Worm (Caenorhabditis elegans): Measurements from ENCODE around the gene mltn-7.

DNA sequence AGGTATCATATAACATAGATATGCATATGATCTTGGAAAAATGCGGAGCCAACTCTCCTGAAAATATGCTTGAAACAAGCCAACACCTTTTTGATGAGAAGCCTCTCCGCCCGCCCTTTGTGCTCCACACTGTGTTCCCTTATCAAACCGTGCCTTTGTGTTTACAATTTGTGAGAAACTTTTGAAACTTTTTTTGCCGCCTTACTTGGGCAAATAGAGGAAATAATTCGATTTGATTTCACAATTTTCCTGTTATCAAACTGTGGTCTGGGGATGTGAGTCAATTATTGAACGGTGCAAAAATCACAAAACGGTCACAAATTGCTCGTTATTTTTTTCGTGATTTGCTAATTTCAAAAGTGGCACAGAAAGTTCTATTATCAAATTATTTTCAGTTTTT lies 37.5 kb upstream of the mltn-7 start:
- no peak for TF ChIP-seq snpc-4 (tag; optimal IDR thresholded peaks at IDR 0.05)
- no peak for TF ChIP-seq unc-120 (tag; optimal IDR thresholded peaks at IDR 0.05; ENCODE audit: poor library complexity, severe bottlenecking)
- no peak for TF ChIP-seq nhr-237 (tag; optimal IDR thresholded peaks at IDR 0.05)
- TF ChIP-seq mls-2 (tag; optimal IDR thresholded peaks at IDR 0.05): no peak
- no peak for TF ChIP-seq pha-4 (tag; optimal IDR thresholded peaks at IDR 0.05)
- TF ChIP-seq ces-1 (GFP tag; optimal IDR thresholded peaks at IDR 0.05): no peak
- no peak for TF ChIP-seq unc-62 (GFP tag; optimal IDR thresholded peaks at IDR 0.05)
